Fruit fly (Drosophila melanogaster): ENCODE results near the gene LManIII.

Gene LManIII

dm6 chr2L:8738253-8738665 lies 30.3 kb downstream of the LManIII start (continued):
- TF ChIP-seq esn (GFP tag; optimal IDR thresholded peaks at IDR 0.05) (peak; percentile 44), CG3032 (tag; optimal IDR thresholded peaks at IDR 0.05) (no peak), Eip78C (GFP tag) (peak; percentile 58), vri (GFP tag; optimal IDR thresholded peaks at IDR 0.05) (peak; percentile 86), Hr39 (GFP tag; optimal IDR thresholded peaks at IDR 0.05) (peak; percentile 28), CG11762 (GFP tag; optimal IDR thresholded peaks at IDR 0.05; ENCODE audit: insufficient read depth) (peak; percentile 28), Eip75B (GFP tag; optimal IDR thresholded peaks at IDR 0.05) (peak; percentile 2)

dm6 chr2L:8736383-8736782 lies 32.1 kb downstream of the LManIII start:
- peak; percentile 5 for TF ChIP-seq topi (GFP tag; optimal IDR thresholded peaks at IDR 0.05)
- TF ChIP-seq CG1621 (tag; optimal IDR thresholded peaks at IDR 0.05), result no peak
- no peak for TF ChIP-seq Ets21C (GFP tag; optimal IDR thresholded peaks at IDR 0.05)
- TF ChIP-seq Hr4 (GFP tag; optimal IDR thresholded peaks at IDR 0.05), result peak; percentile 33
- no peak for TF ChIP-seq CG8632 (GFP tag; optimal IDR thresholded peaks at IDR 0.05)
- TF ChIP-seq CG34406 (GFP tag; optimal IDR thresholded peaks at IDR 0.05), result no peak
- TF ChIP-seq cyc (GFP tag; optimal IDR thresholded peaks at IDR 0.05), result peak; percentile 10
- TF ChIP-seq Met (GFP tag; optimal IDR thresholded peaks at IDR 0.05), result peak; percentile 20
- no peak for TF ChIP-seq CG15336 (GFP tag; IDR thresholded peaks at IDR 0.05)
- peak; percentile 38 for TF ChIP-seq Eip78C (GFP tag)
- TF ChIP-seq Blimp-1 (GFP tag; optimal IDR thresholded peaks at IDR 0.05), result no peak
- TF ChIP-seq svp (GFP tag), result peak; percentile 69
- no peak for TF ChIP-seq pdm3 (GFP tag; optimal IDR thresholded peaks at IDR 0.05)
- peak; percentile 34 for TF ChIP-seq CG32006 (GFP tag; optimal IDR thresholded peaks at IDR 0.05)
- TF ChIP-seq Sox102F (GFP tag; optimal IDR thresholded peaks at IDR 0.05), result no peak
- TF ChIP-seq CG11762 (GFP tag; optimal IDR thresholded peaks at IDR 0.05; ENCODE audit: insufficient read depth), result no peak
- TF ChIP-seq CG3032 (tag; optimal IDR thresholded peaks at IDR 0.05), result no peak

- peak; percentile 61 for TF ChIP-seq Eip93F (GFP tag; optimal IDR thresholded peaks at IDR 0.05)
- TF ChIP-seq Smox (GFP tag; optimal IDR thresholded peaks at IDR 0.05), result no peak
- peak; percentile 41 to 57 for TF ChIP-seq ss (GFP tag; optimal IDR thresholded peaks at IDR 0.05)
- TF ChIP-seq Hr4 (GFP tag; optimal IDR thresholded peaks at IDR 0.05), result no peak
- TF ChIP-seq Eip75B (GFP tag; optimal IDR thresholded peaks at IDR 0.05), result peak; percentile 26
- TF ChIP-seq spab (GFP tag; optimal IDR thresholded peaks at IDR 0.05), result no peak
- no peak for TF ChIP-seq CG1621 (tag; optimal IDR thresholded peaks at IDR 0.05)
- peak; percentile 47 for TF ChIP-seq esn (GFP tag; optimal IDR thresholded peaks at IDR 0.05)
- peak; percentile 37; the same call in 1 of the 2 replicates for TF ChIP-seq CG11294 (GFP tag; IDR thresholded peaks at IDR 0.05)
- no peak for TF ChIP-seq CG31627 (GFP tag; optimal IDR thresholded peaks at IDR 0.05)
- TF ChIP-seq pdm3 (GFP tag; optimal IDR thresholded peaks at IDR 0.05), result no peak
- no peak for TF ChIP-seq Gug (GFP tag; IDR thresholded peaks at IDR 0.05)
- TF ChIP-seq CG7368 (GFP tag; optimal IDR thresholded peaks at IDR 0.05), result no peak
- TF ChIP-seq Sox14 (GFP tag; optimal IDR thresholded peaks at IDR 0.05), result peak; percentile 62
- TF ChIP-seq Ets96B (tag; optimal IDR thresholded peaks at IDR 0.05), result peak; percentile 5
- peak; percentile 43 for TF ChIP-seq CG6276 (GFP tag; optimal IDR thresholded peaks at IDR 0.05)
- TF ChIP-seq CG15336 (GFP tag; IDR thresholded peaks at IDR 0.05), result peak; percentile 27; the same call in 1 of the 2 replicates
- peak; percentile 95 for TF ChIP-seq vri (GFP tag; optimal IDR thresholded peaks at IDR 0.05)
- peak; percentile 58 for TF ChIP-seq Lpt (GFP tag; optimal IDR thresholded peaks at IDR 0.05)
- TF ChIP-seq lz (GFP tag; optimal IDR thresholded peaks at IDR 0.05), result peak; percentile 7
- TF ChIP-seq Eip78C (GFP tag), result peak; percentile 31
- no peak for TF ChIP-seq CG3032 (tag; optimal IDR thresholded peaks at IDR 0.05)
- peak; percentile 58 for TF ChIP-seq svp (GFP tag)
- peak; percentile 37 for TF ChIP-seq CG9139 (GFP tag; optimal IDR thresholded peaks at IDR 0.05)
- TF ChIP-seq CG10631 (GFP tag; optimal IDR thresholded peaks at IDR 0.05), result no peak
- peak; percentile 1 for TF ChIP-seq Ets21C (GFP tag; optimal IDR thresholded peaks at IDR 0.05)
- no peak for TF ChIP-seq CG8632 (GFP tag; optimal IDR thresholded peaks at IDR 0.05)
- peak; percentile 38 for TF ChIP-seq CG3919 (GFP tag; optimal IDR thresholded peaks at IDR 0.05)
- no peak for TF ChIP-seq acj6 (GFP tag; optimal IDR thresholded peaks at IDR 0.05)
- peak; percentile 81 for TF ChIP-seq fkh (GFP tag; optimal IDR thresholded peaks at IDR 0.05)
- TF ChIP-seq Hr39 (GFP tag; optimal IDR thresholded peaks at IDR 0.05), result no peak
- no peak for TF ChIP-seq salr (GFP tag; optimal IDR thresholded peaks at IDR 0.05)
- peak; percentile 67; the same call in 2 of the 3 replicates for TF ChIP-seq CG6163 (GFP tag; IDR thresholded peaks at IDR 0.05)
- TF ChIP-seq net (GFP tag; optimal IDR thresholded peaks at IDR 0.05), result peak; percentile 47
- TF ChIP-seq Hr38 (GFP tag; optimal IDR thresholded peaks at IDR 0.05), result no peak
- no peak for TF ChIP-seq Sox15 (GFP tag; optimal IDR thresholded peaks at IDR 0.05)
- peak; percentile 76 for TF ChIP-seq CG6854 (GFP tag; optimal IDR thresholded peaks at IDR 0.05)
- TF ChIP-seq fd59A (GFP tag; optimal IDR thresholded peaks at IDR 0.05), result no peak
- TF ChIP-seq topi (GFP tag; optimal IDR thresholded peaks at IDR 0.05), result peak; percentile 33
Observed at dm6 chr2L:8735572-8735996, 32.9 kb downstream of the LManIII start.

Measured in whole organism, prepupa.